Worm (Caenorhabditis elegans) whole organism, L1 larva: ENCODE data around the gene ptr-18.
"Not testable (repeated sequence)": the region's sequence is repeated elsewhere in the genome, so short reads cannot be mapped to it uniquely, and the experiment has no call there.

Experiments
- C34B4.2 ChIP-seq: sonication (generic microtip); optimal IDR thresholded peaks from 2 replicates; lab custom pipeline; 2017; ENCODE audit warnings: mild to moderate bottlenecking, missing genetic modification characterization, missing compliant biosample characterization
- ama-1 ChIP-seq: fragments of 150-350 bp; optimal IDR thresholded peaks from 2 replicates; lab custom pipeline; 2014
- dpl-1 ChIP-seq, 3 experiments: fragments of 150-350 bp in 2 of 3; sonication (generic microtip) in 1 of 3; optimal IDR thresholded peaks; 2 replicates each; lab custom pipeline; 2014 to 2017; ENCODE audit warnings: missing biosample characterization in 3 of 3, missing genetic modification characterization in 3 of 3, missing genetic modification reagents in 3 of 3
- elt-3 ChIP-seq, 6 experiments: fragments of 150-350 bp in 1 of 6; sonication (generic microtip); optimal IDR thresholded peaks; 2 replicates each; lab custom pipeline; 2017 to 2018; ENCODE audit warnings: missing biosample characterization in 6 of 6, missing genetic modification characterization in 6 of 6, inconsistent platforms in 1 of 6
- fkh-10 ChIP-seq: sonication (generic microtip); optimal IDR thresholded peaks from 2 replicates; lab custom pipeline; 2017; ENCODE audit warnings: missing biosample characterization, missing genetic modification reagents, missing genetic modification characterization
- lin-13 ChIP-seq: fragments of 150-350 bp; optimal IDR thresholded peaks from 2 replicates; lab custom pipeline; 2014; ENCODE audit warnings: missing biosample characterization, missing genetic modification reagents, missing genetic modification characterization
- mdl-1 ChIP-seq, 2 experiments: fragments of 150-350 bp; optimal IDR thresholded peaks; 2 replicates each; lab custom pipeline; 2014 to 2017; ENCODE audit warnings: missing biosample characterization in 2 of 2, missing genetic modification characterization in 2 of 2, inconsistent platforms in 1 of 2
- snpc-4 ChIP-seq: fragments of 150-350 bp; optimal IDR thresholded peaks from 2 replicates; lab custom pipeline; 2014; ENCODE audit warnings: missing biosample characterization, missing genetic modification characterization
- sup-37 ChIP-seq: fragments of 200-800 bp; sonication (Bioruptor generic); optimal IDR thresholded peaks from 2 replicates; lab custom pipeline; 2018; ENCODE audit warnings: mild to moderate bottlenecking, missing genetic modification characterization, missing compliant biosample characterization
- tlp-1 ChIP-seq: fragments of 150-350 bp; optimal IDR thresholded peaks from 2 replicates; lab custom pipeline; 2014; ENCODE audit warnings: missing biosample characterization, missing genetic modification characterization
- unc-30 ChIP-seq: sonication (generic microtip); optimal IDR thresholded peaks from 2 replicates; lab custom pipeline; 2017; ENCODE audit warnings: missing biosample characterization, missing genetic modification characterization
- unc-62 ChIP-seq: fragments of 150-350 bp; optimal IDR thresholded peaks from 2 replicates; lab custom pipeline; 2014; ENCODE audit warnings: missing biosample characterization, missing genetic modification reagents, missing genetic modification characterization
- vab-15 ChIP-seq: sonication (generic microtip); optimal IDR thresholded peaks from 2 replicates; lab custom pipeline; 2017; ENCODE audit warnings: missing genotype, mild to moderate bottlenecking, missing genetic modification characterization, missing compliant biosample characterization

- not testable (repeated sequence) for TF ChIP-seq unc-30 (tag; lab: Kevin White, UChicago); C34B4.2 (tag; lab: Kevin White, UChicago); tlp-1 (tag; lab: Kevin White, UChicago); lin-13 (GFP tag; lab: Kevin White, UChicago); sup-37; ama-1 (lab: Kevin White, UChicago); unc-62; fkh-10; mdl-1 (tag; optimal IDR thresholded peaks at IDR 0.05; lab: Kevin White, UChicago); vab-15 (tag; lab: Kevin White, UChicago); elt-3 (tag; optimal IDR thresholded peaks at IDR 0.05; lab: Kevin White, UChicago); snpc-4
- TF ChIP-seq dpl-1 (GFP tag; optimal IDR thresholded peaks at IDR 0.05; lab: Kevin White, UChicago), result peak in 2 of 3 experiments; percentile 0 to 14
Measured at ce11 chrII:13016381-13016780, 51.0 kb downstream of the ptr-18 start.
